Worm (Caenorhabditis elegans) whole organism, L4/young adult: Measurements from ENCODE around the gene rpl-21.

Experiments used
- W03F9.2 ChIP-seq: fragments of 150-350 bp; optimal IDR thresholded peaks from 2 replicates; lab custom pipeline; 2014; ENCODE audit warnings: missing biosample characterization, missing genetic modification characterization
- dao-5 ChIP-seq: sonication (generic microtip); optimal IDR thresholded peaks from 2 replicates; lab custom pipeline; 2016; ENCODE audit warnings: missing genotype, missing genetic modification characterization, moderate library complexity, missing compliant biosample characterization
- him-1 ChIP-seq: sonication (generic microtip); optimal IDR thresholded peaks from 2 replicates; lab custom pipeline; 2016; ENCODE audit warnings: missing genotype, missing genetic modification reagents, missing genetic modification characterization, missing compliant biosample characterization

ce11 chrIII:8137777-8138176 lies 7.8 kb upstream of the rpl-21 start, which contains the start of gene hsp-12.2:
- TF ChIP-seq W03F9.2 (tag; lab: Kevin White, UChicago), result no peak
- no peak for TF ChIP-seq him-1 (tag; lab: Kevin White, UChicago)
- TF ChIP-seq dao-5 (tag; lab: Kevin White, UChicago), result no peak
